Fruit fly (Drosophila melanogaster) whole organism, embryonic: ENCODE results near the gene Synd.
A peak's percentile ranks its signal among the peaks of the same experiment; 100 is the strongest.

Experiments
- CG10366 ChIP-seq: fragments of 200-800 bp; sonication (Bioruptor generic); IDR thresholded peaks from 2 replicates; pipeline ENCODE4 v1.3.6; 2022; ENCODE audit warnings: missing biosample characterization, missing genetic modification characterization
- CG11695 ChIP-seq: fragments of 200-800 bp; sonication (Bioruptor generic); IDR thresholded peaks from 3 replicates; pipeline ENCODE4 v1.3.6; 2022; ENCODE audit warnings: missing biosample characterization, missing genetic modification characterization
- CG12236 ChIP-seq: fragments of 200-800 bp; sonication (Bioruptor generic); optimal IDR thresholded peaks from 2 replicates; lab custom pipeline; 2016; ENCODE audit warnings: missing biosample characterization, missing genetic modification characterization
- CG1603 ChIP-seq: fragments of 200-800 bp; sonication (Bioruptor generic); optimal IDR thresholded peaks from 2 replicates; lab custom pipeline; 2019; ENCODE audit warnings: missing biosample characterization, mild to moderate bottlenecking, missing genetic modification characterization, moderate library complexity
- CG18476 ChIP-seq: fragments of 200-800 bp; sonication (Bioruptor generic); optimal IDR thresholded peaks from 2 replicates; lab custom pipeline; 2016; ENCODE audit warnings: missing biosample characterization, mild to moderate bottlenecking, missing genetic modification characterization
- CG6791 ChIP-seq: fragments of 200-800 bp; sonication (Bioruptor generic); IDR thresholded peaks from 3 replicates; pipeline ENCODE4 v1.3.6; 2022; ENCODE audit warnings: missing biosample characterization, missing genetic modification characterization; ENCODE audit not compliant: partially characterized antibody
- Lim3 ChIP-seq: fragments of 200-800 bp; sonication (Bioruptor generic); IDR thresholded peaks from 2 replicates; pipeline ENCODE4 v1.3.6; 2022; ENCODE audit warnings: missing biosample characterization, missing genetic modification characterization
- Nf-YC ChIP-seq: fragments of 200-800 bp; optimal IDR thresholded peaks from 3 replicates; lab custom pipeline; 2019; ENCODE audit warnings: missing biosample characterization, mild to moderate bottlenecking, missing genetic modification characterization, moderate library complexity
- esg ChIP-seq: fragments of 200-800 bp; sonication (Bioruptor generic); conservative IDR thresholded peaks from 2 replicates; pipeline ENCODE4 v1.3.6; 2022; ENCODE audit warnings: missing biosample characterization, missing genetic modification characterization
- nau ChIP-seq: fragments of 200-800 bp; sonication (Bioruptor generic); optimal IDR thresholded peaks from 3 replicates; lab custom pipeline; 2017; ENCODE audit warnings: missing biosample characterization, mild to moderate bottlenecking, missing genetic modification characterization, missing genetic modification reagents
- p53 ChIP-seq: fragments of 200-800 bp; sonication (Bioruptor generic); optimal IDR thresholded peaks from 2 replicates; lab custom pipeline; 2016; ENCODE audit warnings: missing biosample characterization, missing genetic modification characterization
- trh ChIP-seq: fragments of 200-800 bp; sonication (Bioruptor generic); optimal IDR thresholded peaks from 2 replicates; lab custom pipeline; 2016; ENCODE audit warnings: missing biosample characterization, missing genetic modification characterization

DNA sequence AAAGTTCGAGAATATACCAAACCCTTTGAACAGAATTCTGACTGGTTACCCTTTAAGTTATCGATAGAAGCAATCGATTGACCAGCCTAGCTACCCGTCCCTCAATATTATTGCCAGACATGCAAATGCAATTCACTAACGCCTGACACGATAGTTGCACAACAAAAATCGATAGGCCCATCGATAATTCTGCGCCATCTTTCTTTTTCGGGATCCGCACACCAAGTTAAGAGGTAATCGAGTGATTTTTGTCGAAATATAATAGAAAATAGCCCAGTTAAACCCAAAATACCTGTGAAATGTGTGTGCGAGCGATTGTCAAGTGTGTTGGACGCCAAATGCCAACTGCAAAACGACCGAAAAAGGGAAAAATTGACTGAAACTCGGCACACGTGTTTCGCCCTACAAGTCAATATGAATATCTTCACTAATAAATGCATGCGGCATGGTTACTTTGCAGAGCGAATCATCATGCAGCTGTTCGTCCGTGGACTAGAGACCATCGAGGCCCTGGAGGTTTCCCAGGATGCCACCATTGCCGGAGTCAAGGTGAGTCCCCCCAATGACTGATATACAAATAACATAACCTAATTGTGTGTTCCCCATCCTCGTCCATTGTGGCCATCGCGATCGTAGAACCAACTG is 17.9 kb downstream of the Synd start, which contains the start of gene RpS30:
- TF ChIP-seq trh = no peak
- no peak for TF ChIP-seq CG18476 (GFP tag; lab: Kevin White, UChicago)
- no peak for TF ChIP-seq esg (GFP tag; lab: Robert Waterston, UW)
- peak; percentile 69 for TF ChIP-seq Nf-YC
- peak; percentile 91 for TF ChIP-seq CG1603 (tag; lab: Kevin White, UChicago)
- no peak for TF ChIP-seq CG12236 (GFP tag; lab: Kevin White, UChicago)
- peak; percentile 2 for TF ChIP-seq nau (GFP tag; lab: Kevin White, UChicago)
- TF ChIP-seq CG10366 = peak; percentile 26; the same call in 1 of the 2 replicates
- TF ChIP-seq CG6791 (GFP tag; lab: Robert Waterston, UW) = peak; percentile 97
- TF ChIP-seq CG11695 = no peak
- no peak for TF ChIP-seq Lim3
- peak; percentile 52 for TF ChIP-seq p53
